Fruit fly (Drosophila melanogaster): ENCODE measurements around the gene CG5877.

CG5877 gene

DNA sequence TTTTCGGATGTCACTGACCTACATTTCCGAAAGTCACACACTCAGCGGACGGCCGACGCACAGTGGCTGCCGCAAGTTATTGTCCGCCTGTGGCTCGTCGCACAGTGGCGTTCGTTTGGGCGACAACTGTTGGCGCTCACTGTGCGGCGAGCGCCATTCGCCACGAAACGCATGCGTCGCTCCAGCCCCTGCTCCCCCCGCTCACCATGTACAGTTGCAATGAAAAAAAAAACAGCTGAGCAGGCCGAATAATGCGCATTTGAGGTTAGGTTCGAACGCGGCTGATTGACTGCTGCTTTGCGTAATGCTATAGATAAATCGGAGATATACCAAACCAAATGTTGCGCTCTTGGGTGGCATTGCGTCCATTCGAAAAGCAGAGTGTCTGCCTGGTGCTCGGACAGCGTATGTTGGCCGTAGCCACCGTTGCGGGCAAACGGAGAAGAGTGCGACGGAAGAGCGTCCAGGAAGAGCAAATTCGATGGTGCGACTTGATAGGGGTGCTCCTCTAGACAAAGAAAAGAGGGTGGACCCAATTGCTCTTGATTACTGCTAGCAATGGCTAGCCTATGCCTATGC is 30.6 kb downstream of the CG5877 start (continued):
- 0 out of 3 replicates have a peak, but pooled peaks have one; percentile 21 for TF ChIP-seq mld (GFP tag; IDR thresholded peaks at IDR 0.05; ENCODE audit: partially characterized antibody)
- no peak for TF ChIP-seq zf30C (GFP tag; optimal IDR thresholded peaks at IDR 0.05)
- no peak for TF ChIP-seq CG8281 (tag; optimal IDR thresholded peaks at IDR 0.05)
- TF ChIP-seq psq (GFP tag; optimal IDR thresholded peaks at IDR 0.05): peak; percentile 24
- TF ChIP-seq fru (optimal IDR thresholded peaks at IDR 0.05): no peak
- peak; percentile 98 for TF ChIP-seq Med (GFP tag)
- peak; percentile 50 for TF ChIP-seq fd96Cb (tag; optimal IDR thresholded peaks at IDR 0.05)
- TF ChIP-seq danr (GFP tag; IDR thresholded peaks at IDR 0.05): peak; percentile 49; the same call in 1 of the 2 replicates
- TF ChIP-seq gro (GFP tag; optimal IDR thresholded peaks at IDR 0.05): peak; percentile 87
- TF ChIP-seq hth (optimal IDR thresholded peaks at IDR 0.05): no peak
- no peak for TF ChIP-seq tna (GFP tag; IDR thresholded peaks at IDR 0.05; ENCODE audit: partially characterized antibody)
- peak; percentile 91 for TF ChIP-seq ken (GFP tag; IDR thresholded peaks at IDR 0.05)
- TF ChIP-seq CG17359 (tag; optimal IDR thresholded peaks at IDR 0.05): peak; percentile 78
- TF ChIP-seq CG30403 (GFP tag; optimal IDR thresholded peaks at IDR 0.05): peak; percentile 84
- no peak for TF ChIP-seq Tbp (GFP tag; optimal IDR thresholded peaks at IDR 0.05)
- peak; percentile 64 for TF ChIP-seq CG13775 (GFP tag; optimal IDR thresholded peaks at IDR 0.05)
- no peak for TF ChIP-seq sc (optimal IDR thresholded peaks at IDR 0.05)
- TF ChIP-seq sc (GFP tag; optimal IDR thresholded peaks at IDR 0.05): peak; percentile 32
- peak; percentile 49; the same call in 1 of the 2 replicates for TF ChIP-seq Lim3 (GFP tag; IDR thresholded peaks at IDR 0.05)
- peak; percentile 92 for TF ChIP-seq Mrtf (GFP tag; IDR thresholded peaks at IDR 0.05)
- peak; percentile 71 for TF ChIP-seq Fer3 (tag; optimal IDR thresholded peaks at IDR 0.05)
- peak; percentile 82 for TF ChIP-seq bcd (GFP tag; optimal IDR thresholded peaks at IDR 0.05)
- peak; percentile 70 for TF ChIP-seq peb (GFP tag; IDR thresholded peaks at IDR 0.05)
- TF ChIP-seq knrl (GFP tag; IDR thresholded peaks at IDR 0.05; ENCODE audit: partially characterized antibody): peak; percentile 55; the same call in 2 of the 3 replicates
- peak; percentile 91 for TF ChIP-seq Xbp1 (GFP tag; optimal IDR thresholded peaks at IDR 0.05)
- TF ChIP-seq dimm (GFP tag; IDR thresholded peaks at IDR 0.05): peak; percentile 74
- TF ChIP-seq CG8290 (GFP tag; optimal IDR thresholded peaks at IDR 0.05): peak; percentile 67
- TF ChIP-seq CG8290 (tag; optimal IDR thresholded peaks at IDR 0.05): peak; percentile 32 to 97
- peak; percentile 91 for TF ChIP-seq CG16779 (GFP tag; IDR thresholded peaks at IDR 0.05)
- peak; percentile 90 for TF ChIP-seq CG10366 (GFP tag; IDR thresholded peaks at IDR 0.05)
- peak; percentile 87 for TF ChIP-seq CG11085 (GFP tag; IDR thresholded peaks at IDR 0.05)
- peak; percentile 81 for TF ChIP-seq cwo (GFP tag; optimal IDR thresholded peaks at IDR 0.05)
- peak; percentile 70 for TF ChIP-seq CG42726 (GFP tag; IDR thresholded peaks at IDR 0.05; ENCODE audit: partially characterized antibody)
- TF ChIP-seq ro (GFP tag; IDR thresholded peaks at IDR 0.05): peak; percentile 72; the same call in 1 of the 2 replicates
- TF ChIP-seq amos (GFP tag; IDR thresholded peaks at IDR 0.05; ENCODE audit: partially characterized antibody): peak; percentile 48; the same call in 1 of the 2 replicates
- no peak for TF ChIP-seq trh (GFP tag; optimal IDR thresholded peaks at IDR 0.05)
- TF ChIP-seq eve (GFP tag; optimal IDR thresholded peaks at IDR 0.05): no peak
- TF ChIP-seq vvl (GFP tag; IDR thresholded peaks at IDR 0.05): peak; percentile 94
- no peak for TF ChIP-seq Sry-β (GFP tag; optimal IDR thresholded peaks at IDR 0.05)
- peak; percentile 63; the same call in 1 of the 3 replicates for TF ChIP-seq C15 (GFP tag; IDR thresholded peaks at IDR 0.05)
- TF ChIP-seq B-H2 (GFP tag; optimal IDR thresholded peaks at IDR 0.05): peak; percentile 82
- peak; percentile 80 for TF ChIP-seq Atf-2 (GFP tag; optimal IDR thresholded peaks at IDR 0.05)
- TF ChIP-seq bigmax (GFP tag; optimal IDR thresholded peaks at IDR 0.05): peak; percentile 100
- peak; percentile 77 for TF ChIP-seq ATbp (GFP tag; optimal IDR thresholded peaks at IDR 0.05)
- TF ChIP-seq CG12769 (tag; optimal IDR thresholded peaks at IDR 0.05): peak; percentile 97
- TF ChIP-seq Hr78 (GFP tag; optimal IDR thresholded peaks at IDR 0.05): peak in 1 of 2 experiments; percentile 48
- TF ChIP-seq cato (GFP tag; optimal IDR thresholded peaks at IDR 0.05; ENCODE audit: borderline replicate concordance): peak; percentile 36
- TF ChIP-seq CG15601 (tag; optimal IDR thresholded peaks at IDR 0.05): peak; percentile 48
- TF ChIP-seq Lhr (GFP tag; optimal IDR thresholded peaks at IDR 0.05): peak; percentile 45
- no peak for TF ChIP-seq toy (GFP tag; IDR thresholded peaks at IDR 0.05)

Data from whole organism, embryonic.